Worm (Caenorhabditis elegans) whole organism, late embryonic: ENCODE results near the gene Y46E12A.2.

Experiments
- T23F11.4 ChIP-seq: fragments of 200-800 bp; sonication (Bioruptor generic); optimal IDR thresholded peaks from 2 replicates; lab custom pipeline; 2018; ENCODE audit warnings: mild to moderate bottlenecking, missing genetic modification characterization, missing compliant biosample characterization
- ama-1 ChIP-seq: fragments of 150-350 bp; optimal IDR thresholded peaks from 2 replicates; lab custom pipeline; 2014
- ceh-31 ChIP-seq: sonication (generic microtip); optimal IDR thresholded peaks from 2 replicates; lab custom pipeline; 2016; ENCODE audit warnings: missing genetic modification characterization, missing compliant biosample characterization
- ceh-34 ChIP-seq: sonication (generic microtip); optimal IDR thresholded peaks from 2 replicates; lab custom pipeline; 2016; ENCODE audit warnings: mild to moderate bottlenecking, missing genetic modification characterization, missing compliant biosample characterization
- fax-1 ChIP-seq: sonication (generic microtip); optimal IDR thresholded peaks from 2 replicates; lab custom pipeline; 2016; ENCODE audit warnings: missing genotype, missing genetic modification characterization, missing compliant biosample characterization
- nhr-11 ChIP-seq: fragments of 150-350 bp; optimal IDR thresholded peaks from 2 replicates; lab custom pipeline; 2014; ENCODE audit warnings: missing biosample characterization, missing genetic modification characterization
- pag-3 ChIP-seq: sonication (generic microtip); optimal IDR thresholded peaks from 2 replicates; lab custom pipeline; 2016; ENCODE audit warnings: missing compliant biosample characterization, missing genetic modification characterization, borderline replicate concordance
- unc-42 ChIP-seq: sonication (generic microtip); optimal IDR thresholded peaks from 2 replicates; lab custom pipeline; 2016; ENCODE audit warnings: missing genotype, missing genetic modification characterization, missing compliant biosample characterization

DNA sequence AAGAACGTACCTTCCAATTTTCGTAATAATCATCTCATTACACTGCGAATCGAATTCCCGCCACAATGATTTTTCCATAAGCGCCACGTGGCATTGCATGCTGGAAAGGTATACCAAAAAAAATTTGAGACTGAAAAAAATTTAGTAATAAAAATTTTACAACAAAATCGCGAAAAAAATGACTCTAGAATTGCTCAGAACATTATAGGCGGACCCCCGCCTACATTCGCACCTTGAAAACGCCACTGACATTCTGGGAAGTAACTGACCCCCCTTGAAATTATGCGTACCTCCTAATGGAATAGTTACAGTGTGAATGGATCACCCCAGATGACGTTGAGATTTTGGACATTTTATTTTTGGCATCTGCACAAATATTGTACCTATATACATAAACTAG lies 11.3 kb downstream of the Y46E12A.2 start, which contains the start of gene tbx-43:
- TF ChIP-seq unc-42 (tag; lab: Kevin White, UChicago) (no peak), fax-1 (no peak), nhr-11 (tag; lab: Kevin White, UChicago) (no peak), pag-3 (no peak), ceh-31 (tag; lab: Kevin White, UChicago) (no peak), T23F11.4 (no peak), ceh-34 (tag; lab: Kevin White, UChicago) (no peak), ama-1 (lab: Kevin White, UChicago) (no peak)
